Worm (Caenorhabditis elegans) whole organism, L1 larva: ENCODE results near the gene usp-46.

Experiments
- C04F5.9 ChIP-seq: sonication (generic microtip); optimal IDR thresholded peaks from 2 replicates; lab custom pipeline; 2016; ENCODE audit warnings: missing genetic modification characterization, missing compliant biosample characterization
- C16A3.4 ChIP-seq: fragments of 150-350 bp; optimal IDR thresholded peaks from 2 replicates; lab custom pipeline; 2014; ENCODE audit warnings: missing biosample characterization, missing genetic modification characterization
- C34B4.2 ChIP-seq: sonication (generic microtip); optimal IDR thresholded peaks from 2 replicates; lab custom pipeline; 2017; ENCODE audit warnings: mild to moderate bottlenecking, missing genetic modification characterization, missing compliant biosample characterization
- aha-1 ChIP-seq: fragments of 150-350 bp; optimal IDR thresholded peaks from 2 replicates; lab custom pipeline; 2014; ENCODE audit warnings: missing biosample characterization, missing genetic modification characterization
- alr-1 ChIP-seq: fragments of 200-800 bp; sonication (Bioruptor generic); optimal IDR thresholded peaks from 2 replicates; lab custom pipeline; 2018; ENCODE audit warnings: borderline replicate concordance, mild to moderate bottlenecking, missing genetic modification characterization, missing compliant biosample characterization
- ama-1 ChIP-seq: fragments of 150-350 bp; optimal IDR thresholded peaks from 2 replicates; lab custom pipeline; 2014
- blmp-1 ChIP-seq: fragments of 150-350 bp; optimal IDR thresholded peaks from 2 replicates; lab custom pipeline; 2014; ENCODE audit warnings: missing biosample characterization, missing genetic modification characterization
- ceh-82 ChIP-seq, 3 experiments: fragments of 150-350 bp in 1 of 3; sonication (generic microtip) in 2 of 3; optimal IDR thresholded peaks; 2 replicates each; lab custom pipeline; 2014 to 2017; ENCODE audit warnings: missing biosample characterization in 3 of 3, missing genetic modification characterization in 3 of 3
- ceh-88 ChIP-seq: fragments of 200-800 bp; sonication (Bioruptor generic); IDR thresholded peaks from 2 replicates; pipeline ENCODE4 v1.3.6; 2022; ENCODE audit warnings: missing genetic modification characterization, missing compliant biosample characterization
- ces-1 ChIP-seq: fragments of 150-350 bp; optimal IDR thresholded peaks from 2 replicates; lab custom pipeline; 2014; ENCODE audit warnings: missing biosample characterization, missing genetic modification reagents, missing genetic modification characterization
- dpl-1 ChIP-seq, 3 experiments: fragments of 150-350 bp in 2 of 3; sonication (generic microtip) in 1 of 3; optimal IDR thresholded peaks; 2 replicates each; lab custom pipeline; 2014 to 2017; ENCODE audit warnings: missing biosample characterization in 3 of 3, missing genetic modification characterization in 3 of 3, missing genetic modification reagents in 3 of 3
- efl-1 ChIP-seq, 4 experiments: fragments of 150-350 bp; optimal IDR thresholded peaks in 3 of 4; peaks in 1 of 4; 1 replicate in 1 of 4; 2 replicates in 3 of 4; lab custom pipeline; 2014; ENCODE audit warnings: missing biosample characterization in 2 of 4, missing genetic modification characterization in 2 of 4, missing genetic modification reagents in 2 of 4
- efl-3 ChIP-seq: fragments of 200-800 bp; sonication (Bioruptor generic); optimal IDR thresholded peaks from 2 replicates; lab custom pipeline; 2018; ENCODE audit warnings: mild to moderate bottlenecking, missing genetic modification characterization, missing compliant biosample characterization
- egl-13 ChIP-seq: sonication (generic microtip); optimal IDR thresholded peaks from 2 replicates; lab custom pipeline; 2016; ENCODE audit warnings: missing genotype, missing genetic modification reagents, missing genetic modification characterization, missing compliant biosample characterization
- egl-27 ChIP-seq, 2 experiments: fragments of 150-350 bp in 1 of 2; sonication (generic microtip); optimal IDR thresholded peaks; 3 replicates each; lab custom pipeline; 2017 to 2018; ENCODE audit warnings: missing biosample characterization in 2 of 2, missing genetic modification characterization in 2 of 2, missing genetic modification reagents in 2 of 2
- elt-2 ChIP-seq: sonication (generic microtip); optimal IDR thresholded peaks from 2 replicates; lab custom pipeline; 2016; ENCODE audit warnings: missing genetic modification characterization, mild to moderate bottlenecking, inconsistent platforms, missing compliant biosample characterization, missing genetic modification reagents
- elt-3 ChIP-seq, 6 experiments: fragments of 150-350 bp in 1 of 6; sonication (generic microtip); optimal IDR thresholded peaks; 2 replicates each; lab custom pipeline; 2017 to 2018; ENCODE audit warnings: missing biosample characterization in 6 of 6, missing genetic modification characterization in 6 of 6, inconsistent platforms in 1 of 6
- fkh-10 ChIP-seq: sonication (generic microtip); optimal IDR thresholded peaks from 2 replicates; lab custom pipeline; 2017; ENCODE audit warnings: missing biosample characterization, missing genetic modification reagents, missing genetic modification characterization
- fkh-4 ChIP-seq: sonication (generic microtip); optimal IDR thresholded peaks from 2 replicates; lab custom pipeline; 2016; ENCODE audit warnings: missing compliant biosample characterization, missing genetic modification characterization, borderline replicate concordance
- fos-1 ChIP-seq: fragments of 150-350 bp; optimal IDR thresholded peaks from 2 replicates; lab custom pipeline; 2014; ENCODE audit warnings: missing biosample characterization, missing genetic modification characterization
- hlh-17 ChIP-seq: fragments of 200-800 bp; sonication (Bioruptor generic); optimal IDR thresholded peaks from 2 replicates; lab custom pipeline; 2018; ENCODE audit warnings: missing genetic modification characterization, mild to moderate bottlenecking, missing compliant biosample characterization, moderate library complexity, borderline replicate concordance
- irx-1 ChIP-seq: sonication (generic microtip); optimal IDR thresholded peaks from 2 replicates; lab custom pipeline; 2016; ENCODE audit warnings: missing genetic modification characterization, missing compliant biosample characterization
- jun-1 ChIP-seq: fragments of 150-350 bp; optimal IDR thresholded peaks from 2 replicates; lab custom pipeline; 2014; ENCODE audit warnings: missing biosample characterization, missing genetic modification reagents, missing genetic modification characterization
- lin-14 ChIP-seq: fragments of 200-800 bp; sonication (Bioruptor generic); optimal IDR thresholded peaks from 2 replicates; lab custom pipeline; 2018; ENCODE audit warnings: mild to moderate bottlenecking, missing genetic modification characterization, moderate library complexity, missing compliant biosample characterization
- lin-15B ChIP-seq: fragments of 150-350 bp; sonication (generic microtip); optimal IDR thresholded peaks from 3 replicates; lab custom pipeline; 2014; ENCODE audit warnings: missing biosample characterization, missing genetic modification characterization
- lin-35 ChIP-seq, 2 experiments: fragments of 150-350 bp; optimal IDR thresholded peaks; 2 replicates each; lab custom pipeline; 2014; ENCODE audit warnings: missing biosample characterization in 2 of 2, missing genetic modification characterization in 2 of 2, missing genetic modification reagents in 2 of 2
- lin-39 ChIP-seq: fragments of 150-350 bp; optimal IDR thresholded peaks from 2 replicates; lab custom pipeline; 2014; ENCODE audit warnings: missing biosample characterization, missing genetic modification reagents, missing genetic modification characterization
- lir-3 ChIP-seq: sonication (generic microtip); optimal IDR thresholded peaks from 2 replicates; lab custom pipeline; 2016; ENCODE audit warnings: mild to moderate bottlenecking, missing genetic modification characterization, moderate library complexity, missing compliant biosample characterization; ENCODE audit not compliant: poor library complexity
- lsy-2 ChIP-seq, 2 experiments: fragments of 150-350 bp; optimal IDR thresholded peaks; 2 replicates each; lab custom pipeline; 2014; ENCODE audit warnings: missing biosample characterization in 2 of 2, missing genetic modification characterization in 2 of 2
- mdl-1 ChIP-seq, 2 experiments: fragments of 150-350 bp; optimal IDR thresholded peaks; 2 replicates each; lab custom pipeline; 2014 to 2017; ENCODE audit warnings: missing biosample characterization in 2 of 2, missing genetic modification characterization in 2 of 2, inconsistent platforms in 1 of 2
- mef-2 ChIP-seq: fragments of 150-350 bp; optimal IDR thresholded peaks from 2 replicates; lab custom pipeline; 2014; ENCODE audit warnings: missing biosample characterization, missing genetic modification characterization
- mep-1 ChIP-seq: fragments of 150-350 bp; optimal IDR thresholded peaks from 2 replicates; lab custom pipeline; 2014; ENCODE audit warnings: missing biosample characterization, missing genetic modification characterization
- nhr-19 ChIP-seq: fragments of 200-800 bp; sonication (Bioruptor generic); conservative IDR thresholded peaks from 2 replicates; pipeline ENCODE4 v1.3.6; 2022; ENCODE audit warnings: missing genetic modification characterization, missing compliant biosample characterization
- nhr-20 ChIP-seq: sonication (generic microtip); optimal IDR thresholded peaks from 2 replicates; lab custom pipeline; 2016; ENCODE audit warnings: mild to moderate bottlenecking, missing genetic modification characterization, missing compliant biosample characterization
- nhr-28 ChIP-seq: fragments of 150-350 bp; optimal IDR thresholded peaks from 2 replicates; lab custom pipeline; 2014; ENCODE audit warnings: missing biosample characterization, missing genetic modification characterization
- nhr-47 ChIP-seq: sonication (generic microtip); optimal IDR thresholded peaks from 2 replicates; lab custom pipeline; 2016; ENCODE audit warnings: mild to moderate bottlenecking, missing genetic modification characterization, moderate library complexity, missing compliant biosample characterization
- nhr-71 ChIP-seq: sonication (generic microtip); optimal IDR thresholded peaks from 2 replicates; lab custom pipeline; 2016; ENCODE audit warnings: mild to moderate bottlenecking, missing genetic modification characterization, moderate library complexity, missing compliant biosample characterization
- nhr-76 ChIP-seq: sonication (generic microtip); optimal IDR thresholded peaks from 2 replicates; lab custom pipeline; 2017; ENCODE audit warnings: missing biosample characterization, missing genetic modification characterization
- nhr-77 ChIP-seq: fragments of 150-350 bp; optimal IDR thresholded peaks from 2 replicates; lab custom pipeline; 2014; ENCODE audit warnings: missing biosample characterization, missing genetic modification characterization
- nhr-84 ChIP-seq: sonication (generic microtip); optimal IDR thresholded peaks from 2 replicates; lab custom pipeline; 2017; ENCODE audit warnings: missing biosample characterization, missing genetic modification characterization
- nhr-85 ChIP-seq: sonication (generic microtip); peaks from one replicate; lab custom pipeline; 2016; ENCODE audit warnings: missing genetic modification characterization, inconsistent platforms, missing compliant biosample characterization
- nhr-90 ChIP-seq: sonication (generic microtip); optimal IDR thresholded peaks from 2 replicates; lab custom pipeline; 2016; ENCODE audit warnings: mild to moderate bottlenecking, missing genetic modification characterization, missing compliant biosample characterization; ENCODE audit not compliant: poor library complexity
- pqm-1 ChIP-seq: sonication (generic microtip); optimal IDR thresholded peaks from 3 replicates; lab custom pipeline; 2017; ENCODE audit warnings: missing biosample characterization, missing genetic modification characterization
- rnt-1 ChIP-seq: sonication (generic microtip); optimal IDR thresholded peaks from 2 replicates; lab custom pipeline; 2016; ENCODE audit warnings: mild to moderate bottlenecking, missing genetic modification characterization, moderate library complexity, missing compliant biosample characterization
- skn-1 ChIP-seq: fragments of 150-350 bp; optimal IDR thresholded peaks from 2 replicates; lab custom pipeline; 2014; ENCODE audit warnings: missing biosample characterization, missing genetic modification characterization
- snu-23 ChIP-seq: sonication (generic microtip); optimal IDR thresholded peaks from 2 replicates; lab custom pipeline; 2016; ENCODE audit warnings: missing genetic modification characterization, missing compliant biosample characterization
- sox-4 ChIP-seq: sonication (generic microtip); optimal IDR thresholded peaks from 2 replicates; lab custom pipeline; 2016; ENCODE audit warnings: missing genetic modification characterization, missing compliant biosample characterization
- sup-37 ChIP-seq: fragments of 200-800 bp; sonication (Bioruptor generic); optimal IDR thresholded peaks from 2 replicates; lab custom pipeline; 2018; ENCODE audit warnings: mild to moderate bottlenecking, missing genetic modification characterization, missing compliant biosample characterization
- tlp-1 ChIP-seq: fragments of 150-350 bp; optimal IDR thresholded peaks from 2 replicates; lab custom pipeline; 2014; ENCODE audit warnings: missing biosample characterization, missing genetic modification characterization
- unc-30 ChIP-seq: sonication (generic microtip); optimal IDR thresholded peaks from 2 replicates; lab custom pipeline; 2017; ENCODE audit warnings: missing biosample characterization, missing genetic modification characterization
- vab-15 ChIP-seq: sonication (generic microtip); optimal IDR thresholded peaks from 2 replicates; lab custom pipeline; 2017; ENCODE audit warnings: missing genotype, mild to moderate bottlenecking, missing genetic modification characterization, missing compliant biosample characterization
- ztf-4 ChIP-seq: fragments of 150-350 bp; optimal IDR thresholded peaks from 2 replicates; lab custom pipeline; 2014; ENCODE audit warnings: missing biosample characterization, missing genetic modification characterization

usp-46 gene

DNA sequence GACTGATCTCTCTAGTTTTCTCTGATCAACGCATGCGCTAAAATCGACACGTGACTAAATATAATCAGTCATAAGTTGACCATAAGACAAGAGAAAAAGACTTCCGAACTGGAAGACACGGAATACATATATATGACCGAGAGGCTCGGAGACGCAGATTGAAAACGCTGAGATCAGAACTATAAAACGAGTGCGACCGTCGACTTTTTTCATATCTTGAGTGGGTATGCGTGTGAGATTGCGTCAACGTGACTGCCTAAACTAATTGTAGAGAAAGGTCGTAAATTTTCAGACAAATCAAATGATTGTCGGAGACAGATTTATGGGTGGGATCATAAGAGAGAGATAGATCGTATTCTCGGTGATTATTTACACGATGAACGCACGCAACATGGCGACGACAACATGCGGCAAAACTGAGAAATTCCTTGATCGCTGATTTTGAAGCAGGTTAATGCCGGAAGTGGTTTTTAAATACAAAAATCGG is 31.2 kb downstream of the usp-46 start:
- TF ChIP-seq nhr-47 (tag; lab: Kevin White, UChicago), result peak; percentile 34
- TF ChIP-seq rnt-1, result peak; percentile 21
- TF ChIP-seq sox-4 (tag; lab: Kevin White, UChicago), result no peak
- TF ChIP-seq C34B4.2, result no peak
- TF ChIP-seq ceh-88 (GFP tag; lab: Robert Waterston, UW), result no peak
- peak; percentile 83 for TF ChIP-seq nhr-85
- peak; percentile 71 for TF ChIP-seq nhr-71 (tag; lab: Kevin White, UChicago)
- no peak for TF ChIP-seq egl-13
- TF ChIP-seq lin-35 (GFP tag; optimal IDR thresholded peaks at IDR 0.05; lab: Kevin White, UChicago), result peak in 1 of 2 experiments; percentile 74
- TF ChIP-seq elt-2 (tag; lab: Kevin White, UChicago), result peak; percentile 59
- TF ChIP-seq lsy-2 (tag; optimal IDR thresholded peaks at IDR 0.05; lab: Kevin White, UChicago), result peak in 1 of 2 experiments; percentile 39
- TF ChIP-seq lin-14 (GFP tag; lab: Kevin White, UChicago), result peak; percentile 28
- peak in 1 of 2 experiments; percentile 66 for TF ChIP-seq mdl-1 (tag; optimal IDR thresholded peaks at IDR 0.05; lab: Kevin White, UChicago)
- peak; percentile 58 for TF ChIP-seq vab-15 (tag; lab: Kevin White, UChicago)
- TF ChIP-seq fkh-4 (tag; lab: Kevin White, UChicago), result no peak
- no peak for TF ChIP-seq ceh-82 (tag; optimal IDR thresholded peaks at IDR 0.05; lab: Kevin White, UChicago)
- TF ChIP-seq blmp-1 (tag; lab: Kevin White, UChicago), result peak; percentile 67
- no peak for TF ChIP-seq fkh-10 (GFP tag; lab: Kevin White, UChicago)
- TF ChIP-seq jun-1, result peak; percentile 4
- no peak for TF ChIP-seq lin-39
- TF ChIP-seq egl-27 (tag; optimal IDR thresholded peaks at IDR 0.05; lab: Kevin White, UChicago), result no peak
- peak; percentile 58 for TF ChIP-seq snu-23 (GFP tag; lab: Kevin White, UChicago)
- no peak for TF ChIP-seq nhr-28 (tag; lab: Kevin White, UChicago)
- no peak for TF ChIP-seq hlh-17 (GFP tag; lab: Kevin White, UChicago)
- peak in 2 of 6 experiments; percentile 36 to 75 for TF ChIP-seq elt-3 (tag; optimal IDR thresholded peaks at IDR 0.05; lab: Kevin White, UChicago)
- TF ChIP-seq ama-1 (lab: Kevin White, UChicago), result peak; percentile 58
- peak; percentile 28 for TF ChIP-seq lir-3 (tag; lab: Kevin White, UChicago)
- TF ChIP-seq mep-1, result peak; percentile 32
- peak; percentile 26 for TF ChIP-seq skn-1
- no peak for TF ChIP-seq C04F5.9
- no peak for TF ChIP-seq ces-1 (GFP tag; lab: Kevin White, UChicago)
- no peak for TF ChIP-seq sup-37
- TF ChIP-seq nhr-90, result peak; percentile 43
- TF ChIP-seq efl-1 (optimal IDR thresholded peaks at IDR 0.05; lab: Kevin White, UChicago), result no peak
- peak in 1 of 2 experiments; percentile 91 for TF ChIP-seq efl-1 (GFP tag; optimal IDR thresholded peaks at IDR 0.05 in 1 of 2; lab: Kevin White, UChicago)
- peak; percentile 42 for TF ChIP-seq nhr-19 (GFP tag; lab: Robert Waterston, UW)
- TF ChIP-seq alr-1 (tag; lab: Kevin White, UChicago), result no peak
- TF ChIP-seq ztf-4, result peak; percentile 64
- TF ChIP-seq nhr-20 (tag; lab: Kevin White, UChicago), result peak; percentile 65
- no peak for TF ChIP-seq dpl-1 (GFP tag; optimal IDR thresholded peaks at IDR 0.05; lab: Kevin White, UChicago)
- TF ChIP-seq nhr-76 (tag; lab: Kevin White, UChicago), result no peak

ce11 chrIII:9808179-9808578 is 31.8 kb downstream of the usp-46 start, which contains the start of gene gtap-2:
Gene gtap-2 (plus strand): TSS chrIII:9808544.
- no peak for TF ChIP-seq ceh-82 (tag; optimal IDR thresholded peaks at IDR 0.05; lab: Kevin White, UChicago)
- TF ChIP-seq fos-1, result no peak
- no peak for TF ChIP-seq nhr-77 (tag; lab: Kevin White, UChicago)
- no peak for TF ChIP-seq lin-15B (tag; lab: Kevin White, UChicago)
- TF ChIP-seq efl-3 (GFP tag; lab: Kevin White, UChicago), result no peak
- TF ChIP-seq irx-1 (tag; lab: Kevin White, UChicago), result no peak
- TF ChIP-seq mef-2 (tag; lab: Kevin White, UChicago), result no peak
- no peak for TF ChIP-seq nhr-84 (tag; lab: Kevin White, UChicago)
- peak; percentile 9 for TF ChIP-seq snu-23 (GFP tag; lab: Kevin White, UChicago)
- no peak for TF ChIP-seq unc-30 (tag; lab: Kevin White, UChicago)
- TF ChIP-seq hlh-17 (GFP tag; lab: Kevin White, UChicago), result no peak
- TF ChIP-seq nhr-85, result no peak
- peak; percentile 32 for TF ChIP-seq egl-13
- no peak for TF ChIP-seq tlp-1 (tag; lab: Kevin White, UChicago)
- TF ChIP-seq aha-1 (tag; lab: Kevin White, UChicago), result no peak
- TF ChIP-seq C16A3.4 (tag; lab: Kevin White, UChicago), result peak; percentile 45
- TF ChIP-seq pqm-1 (tag; lab: Kevin White, UChicago), result no peak
- no peak for TF ChIP-seq ceh-88 (GFP tag; lab: Robert Waterston, UW)
- TF ChIP-seq mdl-1 (tag; optimal IDR thresholded peaks at IDR 0.05; lab: Kevin White, UChicago), result no peak
- no peak for TF ChIP-seq mep-1
- TF ChIP-seq ztf-4, result no peak
